Fruit fly (Drosophila melanogaster): ENCODE results near the gene CG12817.

Gene CG12817

DNA sequence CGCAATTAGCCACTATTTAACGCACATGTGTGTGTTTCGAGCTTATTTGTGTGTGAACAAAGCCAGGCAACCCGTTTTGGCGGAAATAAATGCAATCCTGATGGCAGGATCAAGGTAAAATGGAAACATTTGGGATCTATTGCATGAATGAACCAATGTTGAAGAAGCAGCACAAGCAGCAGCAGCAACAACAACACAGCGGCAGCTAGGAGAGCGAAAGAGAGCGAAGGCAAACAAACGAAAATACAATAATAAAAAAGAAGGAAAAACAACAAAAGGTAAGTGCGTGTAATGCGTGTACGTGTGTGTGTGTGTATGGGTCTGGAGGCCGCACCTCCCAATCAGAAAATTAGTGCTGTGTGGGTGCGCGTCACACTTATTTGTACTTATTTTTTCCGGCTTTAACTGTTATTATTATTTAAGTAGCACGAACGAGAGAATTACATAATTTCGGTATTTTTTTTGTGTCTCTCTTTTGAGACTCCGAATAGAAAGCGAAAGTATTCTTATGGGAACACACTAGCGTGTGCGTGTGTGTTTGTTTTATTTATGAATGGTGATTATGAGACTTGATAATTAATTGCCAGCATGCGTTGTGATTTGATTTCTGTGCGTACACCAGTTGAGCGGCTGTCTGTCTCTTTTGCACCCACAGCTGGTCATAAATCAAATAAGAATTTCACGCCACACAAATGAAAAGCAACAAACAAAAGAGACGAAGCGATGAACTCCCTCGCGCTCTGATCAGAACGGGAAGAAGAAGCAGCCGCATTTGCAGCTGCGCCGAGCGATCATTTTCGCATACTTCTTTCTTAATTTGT is 40.3 kb upstream of the CG12817 start (continued):
- TF ChIP-seq Med (GFP tag), result peak; percentile 69

- peak; percentile 31 for TF ChIP-seq Sry-β (GFP tag; optimal IDR thresholded peaks at IDR 0.05)
- peak; percentile 80 for TF ChIP-seq Mad (GFP tag; optimal IDR thresholded peaks at IDR 0.05)
- no peak for TF ChIP-seq fru (optimal IDR thresholded peaks at IDR 0.05)
- TF ChIP-seq CG2889 (GFP tag; IDR thresholded peaks at IDR 0.05), result no peak
- TF ChIP-seq so (GFP tag; IDR thresholded peaks at IDR 0.05), result no peak
- peak; percentile 81 for TF ChIP-seq tio (GFP tag; optimal IDR thresholded peaks at IDR 0.05)
- TF ChIP-seq CG12104 (GFP tag; optimal IDR thresholded peaks at IDR 0.05), result peak; percentile 71
- no peak for TF ChIP-seq Doc3 (GFP tag; IDR thresholded peaks at IDR 0.05; ENCODE audit: partially characterized antibody)
- TF ChIP-seq Blimp-1 (GFP tag; optimal IDR thresholded peaks at IDR 0.05), result peak; percentile 73
- peak; percentile 32 for TF ChIP-seq CG6813 (GFP tag; optimal IDR thresholded peaks at IDR 0.05)
- peak; percentile 99 for TF ChIP-seq Jarid2 (GFP tag; optimal IDR thresholded peaks at IDR 0.05)
- TF ChIP-seq CG7271 (tag; optimal IDR thresholded peaks at IDR 0.05), result peak; percentile 61
- TF ChIP-seq CG10321 (GFP tag; IDR thresholded peaks at IDR 0.05), result no peak
- no peak for TF ChIP-seq peb (GFP tag; IDR thresholded peaks at IDR 0.05)
- TF ChIP-seq grau (tag; optimal IDR thresholded peaks at IDR 0.05), result peak; percentile 87
- peak; percentile 100 for TF ChIP-seq Med (GFP tag)
- peak; percentile 73 for TF ChIP-seq Nf-YB (GFP tag; optimal IDR thresholded peaks at IDR 0.05)
- TF ChIP-seq Hsf (GFP tag; optimal IDR thresholded peaks at IDR 0.05), result peak; percentile 95
- no peak for TF ChIP-seq CG32772 (GFP tag; IDR thresholded peaks at IDR 0.05)
- TF ChIP-seq CG34224 (GFP tag; IDR thresholded peaks at IDR 0.05; ENCODE audit: partially characterized antibody), result no peak
- no peak for TF ChIP-seq Rx (GFP tag; IDR thresholded peaks at IDR 0.05)
- peak; percentile 93 for TF ChIP-seq her (GFP tag; optimal IDR thresholded peaks at IDR 0.05)
- peak; percentile 68 for TF ChIP-seq pita (GFP tag; optimal IDR thresholded peaks at IDR 0.05)
- TF ChIP-seq tna (GFP tag; IDR thresholded peaks at IDR 0.05; ENCODE audit: partially characterized antibody), result no peak
- TF ChIP-seq nau (GFP tag; optimal IDR thresholded peaks at IDR 0.05), result peak; percentile 61
- TF ChIP-seq CG1602 (GFP tag; optimal IDR thresholded peaks at IDR 0.05), result peak; percentile 84
- TF ChIP-seq ap (GFP tag; IDR thresholded peaks at IDR 0.05), result no peak
- TF ChIP-seq Oli (tag; optimal IDR thresholded peaks at IDR 0.05), result peak; percentile 62
- peak; percentile 45 for TF ChIP-seq btn (GFP tag; optimal IDR thresholded peaks at IDR 0.05)
- TF ChIP-seq bbx (GFP tag; IDR thresholded peaks at IDR 0.05; ENCODE audit: partially characterized antibody), result no peak
- no peak for TF ChIP-seq crol (GFP tag; IDR thresholded peaks at IDR 0.05)
- TF ChIP-seq CG18262 (tag; optimal IDR thresholded peaks at IDR 0.05), result peak; percentile 84
- no peak for TF ChIP-seq slbo (GFP tag; IDR thresholded peaks at IDR 0.05)
- TF ChIP-seq amos (GFP tag; IDR thresholded peaks at IDR 0.05; ENCODE audit: partially characterized antibody), result no peak
- peak; percentile 69 for TF ChIP-seq CG8388 (GFP tag; optimal IDR thresholded peaks at IDR 0.05)
- TF ChIP-seq CG7556 (GFP tag; optimal IDR thresholded peaks at IDR 0.05), result peak; percentile 71
- TF ChIP-seq nmo (GFP tag; optimal IDR thresholded peaks at IDR 0.05), result peak; percentile 98
- TF ChIP-seq Neu2 (GFP tag; optimal IDR thresholded peaks at IDR 0.05; ENCODE audit: borderline replicate concordance), result peak; percentile 51
- TF ChIP-seq CG18599 (GFP tag; optimal IDR thresholded peaks at IDR 0.05), result peak; percentile 89
- no peak for TF ChIP-seq C15 (GFP tag; IDR thresholded peaks at IDR 0.05)
- TF ChIP-seq CG10366 (GFP tag; IDR thresholded peaks at IDR 0.05), result no peak
- TF ChIP-seq danr (GFP tag; IDR thresholded peaks at IDR 0.05), result no peak
- peak; percentile 95 for TF ChIP-seq tin (GFP tag; optimal IDR thresholded peaks at IDR 0.05)
- TF ChIP-seq Hey (tag; optimal IDR thresholded peaks at IDR 0.05), result peak; percentile 67
- peak; percentile 5 for TF ChIP-seq CG4707 (GFP tag; optimal IDR thresholded peaks at IDR 0.05)
- TF ChIP-seq zen (tag; optimal IDR thresholded peaks at IDR 0.05), result peak; percentile 81
These were observed 39.5 kb upstream of the CG12817 start, which contains the start of gene Nuak for dm6 chr3R:10263972-10264536. Gene Nuak (plus strand): TSS chr3R:10264306.
